Fruit fly (Drosophila melanogaster) whole organism, wandering third instar larva: ENCODE results near the gene Scox.

Source experiments
- Abd-B ChIP-seq: fragments of >200 bp; optimal IDR thresholded peaks from 2 replicates; lab custom pipeline; 2017; ENCODE audit warnings: missing biosample characterization, missing genetic modification characterization
- CG32264 ChIP-seq: fragments of 200-800 bp; sonication (Bioruptor generic); optimal IDR thresholded peaks from 2 replicates; lab custom pipeline; 2016; ENCODE audit warnings: missing biosample characterization, missing genetic modification characterization
- CG9705 ChIP-seq: fragments of 200-800 bp; sonication (Bioruptor generic); optimal IDR thresholded peaks from 2 replicates; lab custom pipeline; 2018; ENCODE audit warnings: missing biosample characterization, mild to moderate bottlenecking, missing genetic modification characterization
- CrebA ChIP-seq: fragments of 200-800 bp; sonication (Bioruptor generic); optimal IDR thresholded peaks from 2 replicates; lab custom pipeline; 2016; ENCODE audit warnings: missing biosample characterization, mild to moderate bottlenecking, missing genetic modification characterization, borderline replicate concordance
- Dfd ChIP-seq: fragments of >200 bp; optimal IDR thresholded peaks from 2 replicates; lab custom pipeline; 2017; ENCODE audit warnings: missing biosample characterization, missing genetic modification characterization
- Dif ChIP-seq: fragments of 200-275, 200-300 bp; sonication (Bioruptor generic); optimal IDR thresholded peaks from 2 replicates; lab custom pipeline; 2018; ENCODE audit warnings: missing biosample characterization, missing genetic modification characterization; ENCODE audit not compliant: partially characterized antibody
- GATAd ChIP-seq: sonication (Bioruptor generic); optimal IDR thresholded peaks from 2 replicates; lab custom pipeline; 2016; ENCODE audit warnings: missing biosample characterization, missing genetic modification characterization
- HLH106 ChIP-seq: fragments of 200-800 bp; optimal IDR thresholded peaks from 3 replicates; lab custom pipeline; 2019; ENCODE audit warnings: missing biosample characterization, mild to moderate bottlenecking, missing genetic modification characterization, moderate library complexity
- Hnf4 ChIP-seq: fragments of 200-800 bp; sonication (Bioruptor generic); optimal IDR thresholded peaks from 2 replicates; lab custom pipeline; 2016; ENCODE audit warnings: missing biosample characterization, mild to moderate bottlenecking, missing genetic modification characterization
- Hr78 ChIP-seq: fragments of >200 bp; optimal IDR thresholded peaks from 2 replicates; lab custom pipeline; 2017; ENCODE audit warnings: missing biosample characterization, missing genetic modification characterization
- Hr83 ChIP-seq: fragments of 200-300 bp; sonication (Bioruptor generic); optimal IDR thresholded peaks from 2 replicates; lab custom pipeline; 2016; ENCODE audit warnings: missing biosample characterization, mild to moderate bottlenecking, missing genetic modification characterization, moderate library complexity; ENCODE audit not compliant: poor library complexity, severe bottlenecking
- Jra ChIP-seq: sonication (Bioruptor generic); optimal IDR thresholded peaks from 2 replicates; lab custom pipeline; 2016; ENCODE audit warnings: missing biosample characterization, missing genetic modification characterization
- Mio ChIP-seq: sonication (Bioruptor generic); optimal IDR thresholded peaks from 2 replicates; lab custom pipeline; 2016; ENCODE audit warnings: missing biosample characterization, missing genetic modification characterization
- Myc ChIP-seq: fragments of >200 bp; optimal IDR thresholded peaks from 2 replicates; lab custom pipeline; 2017
- N ChIP-seq: fragments of >200 bp; optimal IDR thresholded peaks from 2 replicates; lab custom pipeline; 2018; ENCODE audit warnings: missing biosample characterization, missing external identifiers, missing genetic modification characterization
- OdsH ChIP-seq: fragments of 200-800 bp; sonication (Bioruptor generic); optimal IDR thresholded peaks from 2 replicates; lab custom pipeline; 2016; ENCODE audit warnings: missing biosample characterization, mild to moderate bottlenecking, missing genetic modification characterization
- Rel ChIP-seq, 2 experiments: fragments of 200-800 bp; sonication (Bioruptor generic) in 1 of 2; optimal IDR thresholded peaks; 2 replicates in 1 of 2; 3 replicates in 1 of 2; lab custom pipeline; 2016 to 2019; ENCODE audit warnings: mild to moderate bottlenecking in 2 of 2, missing biosample characterization in 2 of 2, missing genetic modification characterization in 2 of 2, moderate library complexity in 1 of 2
- Sp1 ChIP-seq: fragments of 200-800 bp; sonication (Bioruptor generic); optimal IDR thresholded peaks from 3 replicates; lab custom pipeline; 2019; ENCODE audit warnings: missing biosample characterization, mild to moderate bottlenecking, missing genetic modification characterization, moderate library complexity
- Vsx2 ChIP-seq: fragments of 200-300, 225-300 bp; sonication (Bioruptor generic); optimal IDR thresholded peaks from 2 replicates; lab custom pipeline; 2018; ENCODE audit warnings: missing biosample characterization, missing genetic modification characterization; ENCODE audit not compliant: partially characterized antibody
- br ChIP-seq: fragments of 200-800 bp; sonication (Bioruptor generic); optimal IDR thresholded peaks from 2 replicates; lab custom pipeline; 2016; ENCODE audit warnings: missing biosample characterization, missing genetic modification characterization
- brk ChIP-seq: fragments of 200-800 bp; sonication (Bioruptor generic); optimal IDR thresholded peaks from 2 replicates; lab custom pipeline; 2016; ENCODE audit warnings: missing biosample characterization, mild to moderate bottlenecking, missing genetic modification characterization
- dl ChIP-seq, 2 experiments: fragments of 175-275, 200-275 bp in 1 of 2; fragments of 200-275 bp in 1 of 2; sonication (Bioruptor generic); optimal IDR thresholded peaks; lab custom pipeline; 2018; ENCODE audit warnings: mild to moderate bottlenecking in 2 of 2, missing biosample characterization in 2 of 2, missing genetic modification characterization in 2 of 2, moderate library complexity in 2 of 2; ENCODE audit not compliant: partially characterized antibody in 2 of 2, insufficient read depth in 1 of 2
- dmrt93B ChIP-seq: fragments of 200-800 bp; sonication (Bioruptor generic); optimal IDR thresholded peaks from 2 replicates; lab custom pipeline; 2018; ENCODE audit warnings: missing biosample characterization, mild to moderate bottlenecking, missing genetic modification characterization
- dsf ChIP-seq: sonication (Bioruptor generic); optimal IDR thresholded peaks from 2 replicates; lab custom pipeline; 2016; ENCODE audit warnings: missing biosample characterization, missing genetic modification characterization, borderline replicate concordance
- ey ChIP-seq: fragments of 200-800 bp; sonication (Bioruptor generic); optimal IDR thresholded peaks from 2 replicates; lab custom pipeline; 2016; ENCODE audit warnings: missing biosample characterization, missing genetic modification characterization
- foxo ChIP-seq, 2 experiments: fragments of 200-800 bp; sonication (Bioruptor generic); optimal IDR thresholded peaks; 2 replicates in 1 of 2; 3 replicates in 1 of 2; lab custom pipeline; 2016 to 2017; ENCODE audit warnings: missing biosample characterization in 2 of 2, missing genetic modification characterization in 2 of 2
- fru ChIP-seq: fragments of 200-800 bp; sonication (Bioruptor generic); optimal IDR thresholded peaks from 3 replicates; lab custom pipeline; 2016; ENCODE audit warnings: missing biosample characterization, mild to moderate bottlenecking, missing genetic modification characterization
- h ChIP-seq: fragments of 200-800 bp; sonication (Bioruptor generic); optimal IDR thresholded peaks from 3 replicates; lab custom pipeline; 2016; ENCODE audit warnings: missing biosample characterization, mild to moderate bottlenecking, missing genetic modification characterization
- jim ChIP-seq: fragments of 175-275, 200-325 bp; sonication (Bioruptor generic); optimal IDR thresholded peaks from 2 replicates; lab custom pipeline; 2016; ENCODE audit warnings: missing biosample characterization, mild to moderate bottlenecking, missing genetic modification characterization
- lola ChIP-seq: fragments of >200 bp; optimal IDR thresholded peaks from 2 replicates; lab custom pipeline; 2017; ENCODE audit warnings: missing biosample characterization, missing genetic modification characterization
- pan ChIP-seq: fragments of >200 bp; optimal IDR thresholded peaks from 2 replicates; lab custom pipeline; 2017
- psq ChIP-seq: fragments of 200-800 bp; sonication (Bioruptor generic); optimal IDR thresholded peaks from 3 replicates; lab custom pipeline; 2017; ENCODE audit warnings: missing biosample characterization, mild to moderate bottlenecking, missing genetic modification characterization, moderate library complexity
- rgr ChIP-seq: fragments of 200-800 bp; sonication (Bioruptor generic); optimal IDR thresholded peaks from 3 replicates; lab custom pipeline; 2016; ENCODE audit warnings: missing biosample characterization, mild to moderate bottlenecking, missing genetic modification characterization
- sage ChIP-seq: fragments of 200-800 bp; sonication (Bioruptor generic); optimal IDR thresholded peaks from 2 replicates; lab custom pipeline; 2016; ENCODE audit warnings: missing biosample characterization, mild to moderate bottlenecking, missing genetic modification characterization
- sv ChIP-seq: fragments of 200-800 bp; sonication (Bioruptor generic); optimal IDR thresholded peaks from 3 replicates; lab custom pipeline; 2016; ENCODE audit warnings: missing biosample characterization, missing genetic modification characterization
- tai ChIP-seq: sonication (Bioruptor generic); optimal IDR thresholded peaks from 2 replicates; lab custom pipeline; 2016; ENCODE audit warnings: missing biosample characterization, missing genetic modification characterization
- usp ChIP-seq: fragments of >200 bp; optimal IDR thresholded peaks from 2 replicates; lab custom pipeline; 2017; ENCODE audit warnings: missing biosample characterization, missing genetic modification characterization
- woc ChIP-seq: sonication (Bioruptor generic); optimal IDR thresholded peaks from 2 replicates; lab custom pipeline; 2016; ENCODE audit warnings: missing biosample characterization, mild to moderate bottlenecking, missing genetic modification characterization

The Scox gene

DNA sequence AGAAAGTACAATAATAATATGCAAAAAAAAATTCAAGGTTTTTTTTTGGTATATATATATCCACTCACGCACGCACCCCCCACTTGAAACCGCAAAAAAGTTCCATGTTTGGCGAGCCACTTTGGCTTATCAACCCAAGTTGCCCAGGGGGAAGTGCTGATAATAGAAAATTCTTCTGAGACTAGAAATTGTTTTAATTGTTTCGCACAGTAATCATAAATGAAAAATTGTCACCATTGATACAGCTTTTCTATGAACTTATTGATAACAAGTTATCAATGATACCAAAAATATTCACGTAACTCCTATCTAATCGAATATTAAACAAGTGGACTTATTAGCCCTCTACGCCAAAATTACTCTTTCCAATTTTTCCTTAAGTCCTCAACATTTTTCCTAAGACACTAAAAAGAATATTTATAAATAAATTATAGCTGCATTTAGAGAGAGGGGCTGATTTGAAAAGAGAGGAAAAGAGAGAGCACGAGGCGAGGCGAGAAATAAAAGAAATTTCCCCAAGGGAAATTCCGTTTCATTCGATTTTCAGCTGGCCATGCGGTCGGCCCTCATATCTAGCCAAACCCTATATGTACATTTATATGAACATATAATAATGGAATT lies 29.9 kb upstream of the Scox start:
- TF ChIP-seq fru = no peak
- no peak for TF ChIP-seq Hnf4 (GFP tag; lab: Kevin White, UChicago)
- TF ChIP-seq CG9705 (GFP tag; lab: Kevin White, UChicago) = no peak
- no peak for TF ChIP-seq Jra (GFP tag; lab: Kevin White, UChicago)
- TF ChIP-seq N (GFP tag; lab: Kevin White, UChicago) = no peak
- TF ChIP-seq Sp1 (GFP tag; lab: Kevin White, UChicago) = no peak
- TF ChIP-seq Myc (lab: Kevin White, UChicago) = no peak
- TF ChIP-seq OdsH (GFP tag; lab: Kevin White, UChicago) = no peak
- TF ChIP-seq usp (GFP tag; lab: Kevin White, UChicago) = no peak
- TF ChIP-seq CrebA (GFP tag; lab: Kevin White, UChicago) = no peak
- TF ChIP-seq pan (lab: Kevin White, UChicago) = no peak
- TF ChIP-seq dl (GFP tag; optimal IDR thresholded peaks at IDR 0.05; lab: Kevin White, UChicago; ENCODE audit: insufficient read depth in 1 of 2, partially characterized antibody in 2 of 2) = no peak
- no peak for TF ChIP-seq Mio (GFP tag; lab: Kevin White, UChicago)

DNA sequence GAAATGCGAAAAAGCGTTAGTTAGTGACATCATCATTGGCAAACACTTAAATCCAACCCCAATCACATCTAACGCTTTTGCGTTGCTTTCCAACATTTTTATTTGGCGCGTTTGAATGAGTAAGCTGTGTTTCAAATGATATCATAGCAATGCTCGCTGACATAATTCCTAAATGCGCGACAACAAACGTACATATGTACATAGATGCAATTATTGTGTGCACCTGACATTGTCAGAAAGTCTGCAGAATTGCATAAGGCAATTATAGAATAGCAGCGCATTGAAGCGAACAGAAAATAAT lies 29.5 kb upstream of the Scox start:
- TF ChIP-seq brk (GFP tag; lab: Kevin White, UChicago) = no peak
- TF ChIP-seq foxo (GFP tag; optimal IDR thresholded peaks at IDR 0.05; lab: Kevin White, UChicago) = no peak
- no peak for TF ChIP-seq Vsx2 (GFP tag; lab: Kevin White, UChicago)
- TF ChIP-seq lola = no peak
- TF ChIP-seq br (GFP tag; lab: Kevin White, UChicago) = no peak
- no peak for TF ChIP-seq Hr83 (GFP tag; lab: Kevin White, UChicago)
- TF ChIP-seq OdsH (GFP tag; lab: Kevin White, UChicago) = no peak
- TF ChIP-seq h (GFP tag; lab: Kevin White, UChicago) = no peak
- TF ChIP-seq sv (GFP tag; lab: Kevin White, UChicago) = no peak
- TF ChIP-seq GATAd (GFP tag; lab: Kevin White, UChicago) = no peak
- TF ChIP-seq tai = no peak

DNA sequence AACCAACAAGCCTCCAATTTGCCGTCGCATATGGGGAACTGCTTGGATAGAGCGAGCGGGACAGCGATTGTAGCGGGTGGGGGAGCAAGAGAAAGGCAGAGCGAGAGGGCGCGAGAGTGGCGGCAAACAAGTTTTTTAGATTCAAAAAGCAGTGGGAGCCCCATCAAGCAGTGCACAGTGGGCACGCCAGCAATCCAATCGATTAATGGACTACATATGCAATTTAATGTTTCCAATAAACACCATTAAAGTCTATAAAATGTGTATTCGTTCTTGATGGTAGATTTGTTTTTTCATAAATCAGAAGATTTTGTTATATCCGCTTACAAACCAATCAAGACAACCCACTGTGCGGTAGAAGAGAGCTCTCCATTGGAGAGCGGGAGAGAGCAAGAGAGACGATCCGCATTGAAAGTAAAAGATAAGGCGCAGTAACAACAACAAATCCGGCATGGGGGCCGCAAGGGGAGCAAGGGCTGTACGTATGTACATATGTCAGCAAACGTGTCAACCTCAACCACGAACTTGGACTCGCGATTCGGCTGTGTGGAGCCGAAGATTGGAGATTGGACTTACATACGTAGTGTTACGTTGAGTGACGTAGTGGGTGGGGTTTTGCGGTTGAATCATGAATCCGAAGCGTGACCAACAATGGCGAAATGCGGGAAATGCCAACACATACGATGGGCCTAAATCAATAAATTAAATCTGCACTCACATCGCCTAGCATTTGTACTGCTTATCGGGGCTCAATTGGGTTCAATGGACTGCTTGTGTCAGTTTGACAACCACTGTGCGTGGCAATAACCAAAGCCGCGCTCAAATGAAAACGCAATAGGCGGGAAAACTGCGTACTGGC lies 28.9 kb upstream of the Scox start:
- TF ChIP-seq Sp1 (GFP tag; lab: Kevin White, UChicago) = peak; percentile 98
- TF ChIP-seq foxo (GFP tag; optimal IDR thresholded peaks at IDR 0.05; lab: Kevin White, UChicago) = peak; percentile 97 to 99
- TF ChIP-seq sage (GFP tag; lab: Kevin White, UChicago) = peak; percentile 96
- peak; percentile 37 for TF ChIP-seq Myc (lab: Kevin White, UChicago)
- TF ChIP-seq sv (GFP tag; lab: Kevin White, UChicago) = peak; percentile 98
- peak; percentile 88 for TF ChIP-seq N (GFP tag; lab: Kevin White, UChicago)
- peak; percentile 94 for TF ChIP-seq brk (GFP tag; lab: Kevin White, UChicago)
- TF ChIP-seq Abd-B = no peak
- TF ChIP-seq CG9705 (GFP tag; lab: Kevin White, UChicago) = peak; percentile 96
- TF ChIP-seq dsf = peak; percentile 94
- peak; percentile 98 for TF ChIP-seq CG32264
- peak; percentile 98 for TF ChIP-seq OdsH (GFP tag; lab: Kevin White, UChicago)
- TF ChIP-seq dl (GFP tag; optimal IDR thresholded peaks at IDR 0.05; lab: Kevin White, UChicago; ENCODE audit: insufficient read depth in 1 of 2, partially characterized antibody in 2 of 2) = peak; percentile 80 to 91
- TF ChIP-seq CrebA (GFP tag; lab: Kevin White, UChicago) = peak; percentile 95
- no peak for TF ChIP-seq Dfd (GFP tag; lab: Kevin White, UChicago)
- peak; percentile 69 for TF ChIP-seq Vsx2 (GFP tag; lab: Kevin White, UChicago)
- no peak for TF ChIP-seq usp (GFP tag; lab: Kevin White, UChicago)
- TF ChIP-seq HLH106 (tag; lab: Kevin White, UChicago) = peak; percentile 98
- TF ChIP-seq br (GFP tag; lab: Kevin White, UChicago) = peak; percentile 99
- TF ChIP-seq GATAd (GFP tag; lab: Kevin White, UChicago) = peak; percentile 94
- peak; percentile 94 for TF ChIP-seq Dif (GFP tag; lab: Kevin White, UChicago)
- peak; percentile 99 for TF ChIP-seq woc (GFP tag; lab: Kevin White, UChicago)
- no peak for TF ChIP-seq lola
- TF ChIP-seq tai = peak; percentile 97
- TF ChIP-seq Rel (GFP tag; optimal IDR thresholded peaks at IDR 0.05; lab: Kevin White, UChicago) = peak; percentile 95
- peak; percentile 97 for TF ChIP-seq Rel (tag; optimal IDR thresholded peaks at IDR 0.05; lab: Kevin White, UChicago)
- TF ChIP-seq pan (lab: Kevin White, UChicago) = no peak
- peak; percentile 92 for TF ChIP-seq Mio (GFP tag; lab: Kevin White, UChicago)
- peak; percentile 99 for TF ChIP-seq h (GFP tag; lab: Kevin White, UChicago)
- peak; percentile 92 for TF ChIP-seq Hr83 (GFP tag; lab: Kevin White, UChicago)
- peak; percentile 97 for TF ChIP-seq Jra (GFP tag; lab: Kevin White, UChicago)
- peak; percentile 99 for TF ChIP-seq ey (GFP tag; lab: Kevin White, UChicago)
- TF ChIP-seq Hnf4 (GFP tag; lab: Kevin White, UChicago) = peak; percentile 98
- peak; percentile 99 for TF ChIP-seq rgr (GFP tag; lab: Kevin White, UChicago)
- peak; percentile 95 for TF ChIP-seq psq (GFP tag; lab: Kevin White, UChicago)
- TF ChIP-seq Hr78 = no peak
- peak; percentile 100 for TF ChIP-seq fru
- TF ChIP-seq dmrt93B (GFP tag; lab: Kevin White, UChicago) = peak; percentile 98
- no peak for TF ChIP-seq jim (GFP tag; lab: Kevin White, UChicago)
